Fruit fly (Drosophila melanogaster): Measurements from ENCODE around the gene CG33631.

DNA sequence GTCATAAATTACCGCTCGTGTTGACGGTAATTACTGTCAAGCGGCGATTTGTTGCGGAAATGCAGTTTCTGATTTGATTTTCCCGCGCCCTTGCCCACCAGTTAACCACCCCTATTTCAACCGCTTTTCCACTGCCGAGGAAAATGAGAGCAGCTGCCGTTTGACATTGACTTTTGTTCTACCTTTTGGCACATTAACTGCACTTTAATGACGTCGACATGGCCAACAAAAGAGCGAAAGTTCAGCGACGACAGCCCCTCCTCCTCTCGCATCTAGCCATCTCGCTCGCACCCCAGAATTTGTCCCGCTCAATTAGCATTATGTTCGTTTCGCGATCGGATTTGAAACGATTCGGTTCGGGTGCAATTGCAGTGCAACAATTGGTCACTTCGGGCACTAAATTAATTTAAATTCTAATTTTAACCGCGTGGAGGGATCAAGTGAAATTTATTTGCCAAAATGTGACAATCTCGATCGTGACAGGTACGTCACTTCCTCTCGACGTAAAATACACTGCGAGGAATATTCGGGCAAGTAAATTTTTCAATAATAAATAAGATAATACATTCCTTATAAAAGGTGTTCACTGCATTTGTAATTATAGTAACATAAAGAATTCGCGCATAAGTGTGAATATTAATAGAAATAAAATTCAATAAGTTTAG is 47.5 kb downstream of the CG33631 start:
- TF ChIP-seq psq (optimal IDR thresholded peaks at IDR 0.05), result no peak
- TF ChIP-seq Dll (optimal IDR thresholded peaks at IDR 0.05), result no peak
- no peak for TF ChIP-seq CG8478 (optimal IDR thresholded peaks at IDR 0.05)
- TF ChIP-seq usp (GFP tag; optimal IDR thresholded peaks at IDR 0.05), result no peak
- TF ChIP-seq pan (optimal IDR thresholded peaks at IDR 0.05), result no peak
- no peak for TF ChIP-seq EcR (GFP tag; optimal IDR thresholded peaks at IDR 0.05)
